Fruit fly (Drosophila melanogaster) whole organism, embryonic: ENCODE measurements around the gene CG10185.

Source experiments
- Adf1 ChIP-seq: fragments of 200-800 bp; sonication (Bioruptor generic); IDR thresholded peaks from 2 replicates; pipeline ENCODE4 v1.3.6; 2022; ENCODE audit warnings: missing biosample characterization, missing genetic modification characterization
- B-H2 ChIP-seq: fragments of 200-800 bp; sonication (Bioruptor generic); optimal IDR thresholded peaks from 2 replicates; lab custom pipeline; 2018; ENCODE audit warnings: missing biosample characterization, mild to moderate bottlenecking, missing genetic modification characterization
- C15 ChIP-seq: fragments of 200-800 bp; sonication (Bioruptor generic); IDR thresholded peaks from 3 replicates; pipeline ENCODE4 v1.3.6; 2022; ENCODE audit warnings: missing biosample characterization, missing genetic modification characterization
- CG11398 ChIP-seq: fragments of 200-800 bp; sonication (Bioruptor generic); optimal IDR thresholded peaks from 2 replicates; lab custom pipeline; 2016; ENCODE audit warnings: missing biosample characterization, missing genetic modification characterization
- CG14710 ChIP-seq: fragments of 200-800 bp; sonication (Bioruptor generic); optimal IDR thresholded peaks from 3 replicates; lab custom pipeline; 2019; ENCODE audit warnings: missing biosample characterization, mild to moderate bottlenecking, missing genetic modification characterization, moderate library complexity
- CG15479 ChIP-seq: fragments of 200-800 bp; sonication (Bioruptor generic); optimal IDR thresholded peaks from 3 replicates; lab custom pipeline; 2019; ENCODE audit warnings: missing biosample characterization, mild to moderate bottlenecking, missing genetic modification characterization, moderate library complexity
- CG15514 ChIP-seq: fragments of 200-800 bp; sonication (Bioruptor generic); optimal IDR thresholded peaks from 3 replicates; lab custom pipeline; 2017; ENCODE audit warnings: missing biosample characterization, missing genetic modification characterization, mild to moderate bottlenecking, moderate library complexity, missing genetic modification reagents
- CG18619 ChIP-seq: fragments of 200-800 bp; sonication (Bioruptor generic); optimal IDR thresholded peaks from 3 replicates; lab custom pipeline; 2017; ENCODE audit warnings: missing biosample characterization, mild to moderate bottlenecking, missing genetic modification characterization
- CG2129 ChIP-seq: fragments of 200-800 bp; sonication (Bioruptor generic); IDR thresholded peaks from 2 replicates; pipeline ENCODE4 v1.3.6; 2022; ENCODE audit warnings: missing biosample characterization, missing genetic modification characterization; ENCODE audit not compliant: partially characterized antibody
- CG31441 ChIP-seq: fragments of 200-800 bp; sonication (Bioruptor generic); IDR thresholded peaks from 2 replicates; pipeline ENCODE4 v1.3.6; 2022; ENCODE audit warnings: missing biosample characterization, missing genetic modification characterization
- CG33557 ChIP-seq: fragments of 200-800 bp; sonication (Bioruptor generic); optimal IDR thresholded peaks from 2 replicates; lab custom pipeline; 2019; ENCODE audit warnings: missing biosample characterization, mild to moderate bottlenecking, missing genetic modification characterization, moderate library complexity
- CG7556 ChIP-seq: fragments of 200-800 bp; sonication (Bioruptor generic); optimal IDR thresholded peaks from 2 replicates; lab custom pipeline; 2017; ENCODE audit warnings: missing biosample characterization, mild to moderate bottlenecking, missing genetic modification characterization
- CG9797 ChIP-seq: fragments of 200-800 bp; sonication (Bioruptor generic); optimal IDR thresholded peaks from 3 replicates; lab custom pipeline; 2018; ENCODE audit warnings: missing biosample characterization, mild to moderate bottlenecking, missing genetic modification characterization
- CHES-1-like ChIP-seq: fragments of 200-800 bp; sonication (Bioruptor generic); optimal IDR thresholded peaks from 2 replicates; lab custom pipeline; 2016; ENCODE audit warnings: missing biosample characterization, missing genetic modification characterization
- Dip2 ChIP-seq: fragments of 200-800 bp; sonication (Bioruptor generic); IDR thresholded peaks from 2 replicates; pipeline ENCODE4 v1.3.6; 2022; ENCODE audit warnings: missing biosample characterization, missing genetic modification characterization
- E2f1 ChIP-seq: fragments of 200-800 bp; sonication (Bioruptor generic); IDR thresholded peaks from 2 replicates; pipeline ENCODE4 v1.3.6; 2022; ENCODE audit warnings: missing biosample characterization, missing genetic modification characterization
- ERR ChIP-seq: fragments of 200-800 bp; sonication (Bioruptor generic); optimal IDR thresholded peaks from 2 replicates; lab custom pipeline; 2016; ENCODE audit warnings: missing biosample characterization, missing genetic modification characterization
- Ets65A ChIP-seq: fragments of 200-800 bp; sonication (Bioruptor generic); peaks from one replicate; lab custom pipeline; 2016; ENCODE audit warnings: missing biosample characterization, missing genetic modification characterization
- Fer3 ChIP-seq: fragments of 200-800 bp; sonication (Bioruptor generic); optimal IDR thresholded peaks from 2 replicates; lab custom pipeline; 2018; ENCODE audit warnings: missing biosample characterization, mild to moderate bottlenecking, missing genetic modification characterization, moderate library complexity
- GATAe ChIP-seq: fragments of 200-800 bp; sonication (Bioruptor generic); conservative IDR thresholded peaks from 2 replicates; pipeline ENCODE4 v1.3.6; 2022; ENCODE audit warnings: missing biosample characterization, missing genetic modification characterization
- H2.0 ChIP-seq: fragments of 200-800 bp; sonication (Bioruptor generic); IDR thresholded peaks from 2 replicates; pipeline ENCODE4 v1.3.6; 2022; ENCODE audit warnings: missing biosample characterization, missing genetic modification characterization
- HLH54F ChIP-seq: fragments of 200-800 bp; sonication (Bioruptor generic); optimal IDR thresholded peaks from 3 replicates; lab custom pipeline; 2016; ENCODE audit warnings: missing biosample characterization, missing genetic modification characterization
- Hand ChIP-seq: fragments of 200-800 bp; sonication (Bioruptor generic); optimal IDR thresholded peaks from 2 replicates; lab custom pipeline; 2017; ENCODE audit warnings: mild to moderate bottlenecking, missing biosample characterization, missing genetic modification reagents, missing genetic modification characterization
- Hr3 ChIP-seq: fragments of 200-800 bp; sonication (Bioruptor generic); optimal IDR thresholded peaks from 3 replicates; lab custom pipeline; 2016; ENCODE audit warnings: missing biosample characterization, missing genetic modification characterization
- MESR4 ChIP-seq: fragments of 200-800 bp; sonication (Bioruptor generic); optimal IDR thresholded peaks from 2 replicates; lab custom pipeline; 2018; ENCODE audit warnings: missing biosample characterization, mild to moderate bottlenecking, missing genetic modification characterization, moderate library complexity
- MTF-1 ChIP-seq: fragments of 200-800 bp; sonication (Bioruptor generic); optimal IDR thresholded peaks from 2 replicates; lab custom pipeline; 2018; ENCODE audit warnings: missing biosample characterization, mild to moderate bottlenecking, missing genetic modification characterization, borderline replicate concordance
- Nf-YB ChIP-seq: fragments of 200-800 bp; sonication (Bioruptor generic); optimal IDR thresholded peaks from 3 replicates; lab custom pipeline; 2019; ENCODE audit warnings: missing biosample characterization, mild to moderate bottlenecking, missing genetic modification characterization, moderate library complexity
- Nf-YC ChIP-seq: fragments of 200-800 bp; optimal IDR thresholded peaks from 3 replicates; lab custom pipeline; 2019; ENCODE audit warnings: missing biosample characterization, mild to moderate bottlenecking, missing genetic modification characterization, moderate library complexity
- Ptx1 ChIP-seq: fragments of 200-800 bp; sonication (Bioruptor generic); IDR thresholded peaks from 2 replicates; pipeline ENCODE4 v1.3.6; 2022; ENCODE audit warnings: missing biosample characterization, missing genetic modification characterization
- Taf1 ChIP-seq: fragments of 200-800 bp; sonication (Bioruptor generic); IDR thresholded peaks from 2 replicates; pipeline ENCODE4 v1.3.6; 2022; ENCODE audit warnings: missing biosample characterization, missing genetic modification characterization
- bbx ChIP-seq: fragments of 200-800 bp; sonication (Bioruptor generic); IDR thresholded peaks from 2 replicates; pipeline ENCODE4 v1.3.6; 2022; ENCODE audit warnings: missing biosample characterization, missing genetic modification characterization; ENCODE audit not compliant: partially characterized antibody
- br ChIP-seq: fragments of >200 bp; optimal IDR thresholded peaks from 2 replicates; lab custom pipeline; 2017
- cg ChIP-seq: fragments of 200-800 bp; sonication (Bioruptor generic); optimal IDR thresholded peaks from 3 replicates; lab custom pipeline; 2019; ENCODE audit warnings: missing biosample characterization, mild to moderate bottlenecking, missing genetic modification characterization, moderate library complexity
- chm ChIP-seq: fragments of 200-800 bp; sonication (Bioruptor generic); IDR thresholded peaks from 2 replicates; pipeline ENCODE4 v1.3.6; 2022; ENCODE audit warnings: missing biosample characterization, missing genetic modification characterization
- eyg ChIP-seq: fragments of 200-800 bp; sonication (Bioruptor generic); optimal IDR thresholded peaks from 3 replicates; lab custom pipeline; 2016; ENCODE audit warnings: missing biosample characterization, missing genetic modification characterization
- gcm ChIP-seq: fragments of 200-800 bp; sonication (Bioruptor generic); optimal IDR thresholded peaks from 2 replicates; lab custom pipeline; 2019; ENCODE audit warnings: missing biosample characterization, mild to moderate bottlenecking, missing genetic modification characterization, moderate library complexity
- hkb ChIP-seq, 2 experiments: fragments of 200-800 bp in 1 of 2; fragments of >200 bp in 1 of 2; sonication (Bioruptor generic) in 1 of 2; IDR thresholded peaks in 1 of 2; optimal IDR thresholded peaks in 1 of 2; 2 replicates each; pipeline versions ENCODE4 v1.3.6 to Lab custom; 2017 to 2022; ENCODE audit warnings: missing biosample characterization in 1 of 2, missing genetic modification characterization in 1 of 2
- hth ChIP-seq: fragments of >200 bp; optimal IDR thresholded peaks from 2 replicates; lab custom pipeline; 2017; ENCODE audit warnings: inconsistent platforms
- insv ChIP-seq, 2 experiments: fragments of 200-800 bp; sonication (Bioruptor generic); optimal IDR thresholded peaks; 3 replicates each; lab custom pipeline; 2016 to 2018; ENCODE audit warnings: missing biosample characterization in 2 of 2, missing genetic modification characterization in 2 of 2
- lmd ChIP-seq: fragments of 200-800 bp; sonication (Bioruptor generic); IDR thresholded peaks from 2 replicates; pipeline ENCODE4 v1.3.6; 2022; ENCODE audit warnings: missing biosample characterization, missing genetic modification characterization
- mirr ChIP-seq: fragments of 200-800 bp; sonication (Bioruptor generic); optimal IDR thresholded peaks from 3 replicates; lab custom pipeline; 2018; ENCODE audit warnings: missing biosample characterization, mild to moderate bottlenecking, missing genetic modification characterization
- nerfin-1 ChIP-seq: fragments of 200-800 bp; sonication (Bioruptor generic); optimal IDR thresholded peaks from 3 replicates; lab custom pipeline; 2019; ENCODE audit warnings: missing biosample characterization, mild to moderate bottlenecking, missing genetic modification characterization, moderate library complexity
- nmo ChIP-seq: fragments of 200-800 bp; sonication (Bioruptor generic); optimal IDR thresholded peaks from 2 replicates; lab custom pipeline; 2018; ENCODE audit warnings: missing biosample characterization, mild to moderate bottlenecking, missing genetic modification characterization, moderate library complexity
- ro ChIP-seq: fragments of 200-800 bp; sonication (Bioruptor generic); IDR thresholded peaks from 2 replicates; pipeline ENCODE4 v1.3.6; 2022; ENCODE audit warnings: missing biosample characterization, missing genetic modification characterization
- schlank ChIP-seq: fragments of 200-800 bp; sonication (Bioruptor generic); optimal IDR thresholded peaks from 2 replicates; lab custom pipeline; 2018; ENCODE audit warnings: missing biosample characterization, mild to moderate bottlenecking, missing genetic modification characterization
- sim ChIP-seq: fragments of 200-800 bp; sonication (Bioruptor generic); IDR thresholded peaks from 2 replicates; pipeline ENCODE4 v1.3.6; 2022; ENCODE audit warnings: missing biosample characterization, missing genetic modification characterization
- sqz ChIP-seq: fragments of 200-800 bp; sonication (Bioruptor generic); optimal IDR thresholded peaks from 3 replicates; lab custom pipeline; 2018; ENCODE audit warnings: missing biosample characterization, mild to moderate bottlenecking, missing genetic modification characterization
- trem ChIP-seq: fragments of 200-800 bp; optimal IDR thresholded peaks from 3 replicates; lab custom pipeline; 2019; ENCODE audit warnings: missing biosample characterization, mild to moderate bottlenecking, missing genetic modification characterization, moderate library complexity
- usp ChIP-seq: fragments of >200 bp; optimal IDR thresholded peaks from 2 replicates; lab custom pipeline; 2017; ENCODE audit warnings: missing biosample characterization, missing genetic modification characterization
- zen ChIP-seq: fragments of 200-800 bp; sonication (Bioruptor generic); optimal IDR thresholded peaks from 3 replicates; lab custom pipeline; 2018; ENCODE audit warnings: missing biosample characterization, mild to moderate bottlenecking, missing genetic modification characterization, moderate library complexity

Gene CG10185

DNA sequence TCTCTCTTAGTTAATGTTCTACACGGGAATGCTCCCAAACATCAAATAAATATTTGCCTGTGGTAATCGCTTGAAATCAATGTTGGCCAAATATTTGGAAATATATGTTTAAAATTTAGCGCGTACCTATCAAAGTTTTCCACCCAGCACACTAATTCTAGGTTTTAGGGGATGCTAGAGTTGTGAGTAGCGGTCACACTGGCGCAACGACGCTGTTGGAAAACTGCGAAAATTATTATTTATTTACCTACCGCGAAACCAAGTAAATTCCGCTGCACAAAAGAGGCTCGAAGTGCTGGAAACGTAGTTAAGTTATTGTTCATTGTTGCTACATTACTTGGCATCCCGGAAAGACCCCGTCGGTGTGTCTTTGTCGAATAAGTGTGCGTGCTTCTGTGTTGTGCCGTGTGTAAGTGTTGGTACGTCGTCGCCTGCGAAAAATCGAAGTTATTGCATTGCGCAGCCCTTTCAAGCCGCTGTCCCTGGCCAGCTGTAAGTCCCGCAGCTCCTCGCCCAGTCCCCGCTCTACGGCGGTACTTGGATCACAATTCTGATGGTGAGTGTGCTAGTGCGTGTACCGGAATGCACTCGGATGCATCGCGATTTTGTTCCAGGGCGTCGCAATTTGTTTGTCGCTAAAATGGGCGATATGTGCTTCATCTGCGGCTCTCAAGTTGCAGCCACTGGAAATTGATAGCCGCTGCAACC is 16.6 kb downstream of the CG10185 start, which contains the start of gene msps (continued):
- peak; percentile 81 for TF ChIP-seq cg (GFP tag; lab: Kevin White, UChicago)
- TF ChIP-seq Taf1 (GFP tag; lab: Robert Waterston, UW) = no peak
- no peak for TF ChIP-seq sim (GFP tag; lab: Robert Waterston, UW)
- no peak for TF ChIP-seq E2f1 (GFP tag; lab: Robert Waterston, UW)
- no peak for TF ChIP-seq CG7556
- TF ChIP-seq H2.0 (GFP tag; lab: Robert Waterston, UW) = no peak
- no peak for TF ChIP-seq lmd
- no peak for TF ChIP-seq CG11398 (GFP tag; lab: Kevin White, UChicago)
- TF ChIP-seq chm = no peak
- no peak for TF ChIP-seq MTF-1
- TF ChIP-seq Dip2 (GFP tag; lab: Robert Waterston, UW) = no peak
- no peak for TF ChIP-seq CG33557 (GFP tag; lab: Kevin White, UChicago)
- no peak for TF ChIP-seq ro (GFP tag; lab: Robert Waterston, UW)
- peak; percentile 39 for TF ChIP-seq trem (tag; lab: Kevin White, UChicago)
- TF ChIP-seq Adf1 (GFP tag; lab: Robert Waterston, UW) = no peak; the same call in 1 of the 2 replicates
- no peak for TF ChIP-seq CG31441 (GFP tag; lab: Robert Waterston, UW)
- TF ChIP-seq usp = no peak
- no peak for TF ChIP-seq Hand (GFP tag; lab: Kevin White, UChicago)
- no peak for TF ChIP-seq Ptx1 (GFP tag; lab: Robert Waterston, UW)
- no peak for TF ChIP-seq C15 (GFP tag; lab: Robert Waterston, UW)
- no peak for TF ChIP-seq insv (GFP tag; optimal IDR thresholded peaks at IDR 0.05; lab: Kevin White, UChicago)
- TF ChIP-seq bbx = peak; percentile 89
- no peak for TF ChIP-seq hth (lab: Kevin White, UChicago)
- TF ChIP-seq sqz (GFP tag; lab: Kevin White, UChicago) = no peak
- TF ChIP-seq schlank = no peak
- TF ChIP-seq zen = no peak
- no peak for TF ChIP-seq br (lab: Kevin White, UChicago)
- no peak for TF ChIP-seq Hr3 (GFP tag; lab: Kevin White, UChicago)
- TF ChIP-seq gcm (GFP tag; lab: Kevin White, UChicago) = no peak
- TF ChIP-seq Nf-YC = no peak
- peak; percentile 87 for TF ChIP-seq CG9797 (GFP tag; lab: Kevin White, UChicago)
- TF ChIP-seq Nf-YB (GFP tag; lab: Kevin White, UChicago) = no peak
- TF ChIP-seq nerfin-1 (tag; lab: Kevin White, UChicago) = peak; percentile 100
- TF ChIP-seq CG18619 (GFP tag; lab: Kevin White, UChicago) = no peak
- peak; percentile 62 for TF ChIP-seq CG14710
- no peak for TF ChIP-seq HLH54F (GFP tag; lab: Kevin White, UChicago)
- no peak for TF ChIP-seq Ets65A (GFP tag; lab: Kevin White, UChicago)
- no peak for TF ChIP-seq B-H2 (GFP tag; lab: Kevin White, UChicago)
- TF ChIP-seq eyg (GFP tag; lab: Kevin White, UChicago) = no peak
- peak; percentile 42 for TF ChIP-seq CG15479 (GFP tag; lab: Kevin White, UChicago)
- TF ChIP-seq ERR (GFP tag; lab: Kevin White, UChicago) = no peak
- TF ChIP-seq CHES-1-like (GFP tag; lab: Kevin White, UChicago) = peak; percentile 36
- TF ChIP-seq CG2129 (GFP tag; lab: Robert Waterston, UW) = no peak
- TF ChIP-seq Fer3 (tag; lab: Kevin White, UChicago) = no peak
- TF ChIP-seq hkb (optimal IDR thresholded peaks at IDR 0.05; lab: Kevin White, UChicago) = no peak
- no peak for TF ChIP-seq hkb (GFP tag; IDR thresholded peaks at IDR 0.05; lab: Robert Waterston, UW)
- no peak for TF ChIP-seq mirr (GFP tag; lab: Kevin White, UChicago)
- peak; percentile 55 for TF ChIP-seq MESR4 (GFP tag; lab: Kevin White, UChicago)
- no peak for TF ChIP-seq GATAe (GFP tag; lab: Robert Waterston, UW)
- peak; percentile 52 for TF ChIP-seq CG15514 (GFP tag; lab: Kevin White, UChicago)
- peak; percentile 56 for TF ChIP-seq nmo (GFP tag; lab: Kevin White, UChicago)
